Worm (Caenorhabditis elegans) whole organism, young adult: ENCODE data around the gene srw-85.

ENCODE experiments used
- F10E7.11 ChIP-seq: sonication (generic microtip); optimal IDR thresholded peaks from 2 replicates; lab custom pipeline; 2017; ENCODE audit warnings: mild to moderate bottlenecking, missing genetic modification characterization, moderate library complexity, missing compliant biosample characterization
- F22D6.2 ChIP-seq: sonication (generic microtip); optimal IDR thresholded peaks from 2 replicates; lab custom pipeline; 2016; ENCODE audit warnings: mild to moderate bottlenecking, missing genetic modification characterization, missing compliant biosample characterization
- F52B5.7 ChIP-seq: sonication (generic microtip); optimal IDR thresholded peaks from 2 replicates; lab custom pipeline; 2016; ENCODE audit warnings: mild to moderate bottlenecking, missing genetic modification characterization, missing compliant biosample characterization
- F57A8.1 ChIP-seq: fragments of 200-800 bp; sonication (Bioruptor generic); optimal IDR thresholded peaks from 2 replicates; lab custom pipeline; 2018; ENCODE audit warnings: mild to moderate bottlenecking, missing genetic modification characterization, moderate library complexity, missing compliant biosample characterization
- K12H6.12 ChIP-seq: fragments of 200-800 bp; sonication (Bioruptor generic); optimal IDR thresholded peaks from 2 replicates; lab custom pipeline; 2018; ENCODE audit warnings: mild to moderate bottlenecking, missing genetic modification characterization, missing compliant biosample characterization
- T07F8.4 ChIP-seq: sonication (generic microtip); optimal IDR thresholded peaks from 2 replicates; lab custom pipeline; 2016; ENCODE audit warnings: mild to moderate bottlenecking, missing genetic modification characterization, moderate library complexity, missing compliant biosample characterization
- T26A5.8 ChIP-seq: sonication (generic microtip); optimal IDR thresholded peaks from 2 replicates; lab custom pipeline; 2016; ENCODE audit warnings: missing genetic modification characterization, missing compliant biosample characterization
- Y53G8AR.9 ChIP-seq: fragments of 200-800 bp; sonication (Bioruptor generic); conservative IDR thresholded peaks from 2 replicates; pipeline ENCODE4 v1.3.6; 2022; ENCODE audit warnings: missing genetic modification reagents, missing genetic modification characterization, missing compliant biosample characterization
- Y56A3A.18 ChIP-seq: fragments of 200-800 bp; sonication (Bioruptor generic); IDR thresholded peaks from 2 replicates; pipeline ENCODE4 v1.3.6; 2022; ENCODE audit warnings: missing genetic modification reagents, missing genetic modification characterization, missing compliant biosample characterization
- ama-1 ChIP-seq, 3 experiments: fragments of 150-350 bp in 1 of 3; sonication (generic microtip) in 2 of 3; optimal IDR thresholded peaks; 2 replicates each; lab custom pipeline; 2014 to 2018; ENCODE audit warnings: missing biosample characterization in 2 of 3, missing genetic modification characterization in 2 of 3, missing genetic modification reagents in 2 of 3
- aptf-2 ChIP-seq: fragments of 200-800 bp; sonication (Bioruptor generic); conservative IDR thresholded peaks from 2 replicates; pipeline ENCODE4 v1.3.6; 2022; ENCODE audit warnings: missing genetic modification reagents, missing genetic modification characterization, missing compliant biosample characterization
- aptf-3 ChIP-seq: fragments of 200-800 bp; sonication (Bioruptor generic); IDR thresholded peaks from 2 replicates; pipeline ENCODE4 v1.3.6; 2022; ENCODE audit warnings: missing genetic modification characterization, missing compliant biosample characterization
- atf-7 ChIP-seq: sonication (generic microtip); optimal IDR thresholded peaks from 2 replicates; lab custom pipeline; 2017; ENCODE audit warnings: mild to moderate bottlenecking, missing genetic modification characterization, missing compliant biosample characterization
- athp-1 ChIP-seq: sonication (generic microtip); optimal IDR thresholded peaks from 2 replicates; lab custom pipeline; 2017; ENCODE audit warnings: mild to moderate bottlenecking, missing genetic modification characterization, missing compliant biosample characterization
- attf-3 ChIP-seq: fragments of 200-800 bp; sonication (Bioruptor generic); conservative IDR thresholded peaks from 2 replicates; pipeline ENCODE4 v1.3.6; 2022; ENCODE audit warnings: missing genetic modification reagents, missing genetic modification characterization, missing compliant biosample characterization
- ceh-27 ChIP-seq: fragments of 200-800 bp; sonication (Bioruptor generic); optimal IDR thresholded peaks from 2 replicates; lab custom pipeline; 2018; ENCODE audit warnings: mild to moderate bottlenecking, missing genetic modification characterization, moderate library complexity, missing compliant biosample characterization
- ceh-58 ChIP-seq: fragments of 200-800 bp; sonication (Bioruptor generic); IDR thresholded peaks from 2 replicates; pipeline ENCODE4 v1.3.6; 2022; ENCODE audit warnings: missing genetic modification characterization, missing compliant biosample characterization
- die-1 ChIP-seq: sonication (generic microtip); optimal IDR thresholded peaks from 2 replicates; lab custom pipeline; 2016; ENCODE audit warnings: missing genotype, mild to moderate bottlenecking, missing genetic modification characterization, missing compliant biosample characterization
- dpl-1 ChIP-seq: fragments of 150-350 bp; optimal IDR thresholded peaks from 2 replicates; lab custom pipeline; 2014; ENCODE audit warnings: missing biosample characterization, missing genetic modification reagents, missing genetic modification characterization
- efl-1 ChIP-seq: fragments of 150-350 bp; optimal IDR thresholded peaks from 2 replicates; lab custom pipeline; 2014; ENCODE audit warnings: missing biosample characterization, missing genetic modification reagents, missing genetic modification characterization
- ets-4 ChIP-seq: fragments of 200-800 bp; sonication (Bioruptor generic); optimal IDR thresholded peaks from 2 replicates; lab custom pipeline; 2018; ENCODE audit warnings: mild to moderate bottlenecking, missing genetic modification characterization, missing compliant biosample characterization
- hrde-1 ChIP-seq: sonication (generic microtip); optimal IDR thresholded peaks from 2 replicates; lab custom pipeline; 2016; ENCODE audit warnings: missing genetic modification characterization, mild to moderate bottlenecking, missing compliant biosample characterization, moderate library complexity, missing genotype, missing genetic modification reagents, borderline replicate concordance
- lag-1 ChIP-seq: fragments of 200-800 bp; sonication (Bioruptor generic); IDR thresholded peaks from 2 replicates; pipeline ENCODE4 v1.3.6; 2022; ENCODE audit warnings: missing genetic modification reagents, missing genetic modification characterization, missing compliant biosample characterization
- let-526 ChIP-seq: fragments of 200-800 bp; sonication (Bioruptor generic); IDR thresholded peaks from 2 replicates; pipeline ENCODE4 v1.3.6; 2022; ENCODE audit warnings: missing genetic modification reagents, missing genetic modification characterization, missing compliant biosample characterization
- lin-26 ChIP-seq: fragments of 200-800 bp; sonication (Bioruptor generic); IDR thresholded peaks from 2 replicates; pipeline ENCODE4 v1.3.6; 2022; ENCODE audit warnings: missing genetic modification reagents, missing genetic modification characterization, missing compliant biosample characterization
- lin-35 ChIP-seq, 3 experiments: fragments of 150-350 bp in 2 of 3; sonication (generic microtip) in 1 of 3; optimal IDR thresholded peaks; 2 replicates each; lab custom pipeline; 2014 to 2018; ENCODE audit warnings: missing biosample characterization in 3 of 3, missing genetic modification characterization in 3 of 3, missing genetic modification reagents in 3 of 3
- lin-40 ChIP-seq: sonication (generic microtip); optimal IDR thresholded peaks from 2 replicates; lab custom pipeline; 2016; ENCODE audit warnings: missing genetic modification characterization, mild to moderate bottlenecking, missing compliant biosample characterization, missing genotype, missing genetic modification reagents
- nhr-27 ChIP-seq: fragments of 200-800 bp; sonication (Bioruptor generic); optimal IDR thresholded peaks from 2 replicates; lab custom pipeline; 2018; ENCODE audit warnings: mild to moderate bottlenecking, missing genetic modification characterization, moderate library complexity, missing compliant biosample characterization
- nhr-80 ChIP-seq: sonication (generic microtip); optimal IDR thresholded peaks from 2 replicates; lab custom pipeline; 2016; ENCODE audit warnings: missing genetic modification characterization, missing compliant biosample characterization
- pbrm-1 ChIP-seq: fragments of 200-800 bp; sonication (Bioruptor generic); IDR thresholded peaks from 2 replicates; pipeline ENCODE4 v1.3.6; 2022; ENCODE audit warnings: missing genetic modification reagents, missing genetic modification characterization, missing compliant biosample characterization
- rec-8 ChIP-seq, 2 experiments: sonication (generic microtip); optimal IDR thresholded peaks; 2 replicates each; lab custom pipeline; 2016; ENCODE audit warnings: mild to moderate bottlenecking in 2 of 2, missing genetic modification characterization in 2 of 2, missing genetic modification reagents in 2 of 2, missing genotype in 2 of 2, missing biosample characterization in 1 of 2, missing compliant biosample characterization in 1 of 2, moderate library complexity in 1 of 2
- repo-1 ChIP-seq: sonication (generic microtip); optimal IDR thresholded peaks from 2 replicates; lab custom pipeline; 2017; ENCODE audit warnings: mild to moderate bottlenecking, missing genetic modification characterization, missing compliant biosample characterization
- sdz-38 ChIP-seq: sonication (generic microtip); optimal IDR thresholded peaks from 2 replicates; lab custom pipeline; 2016; ENCODE audit warnings: missing genotype, missing genetic modification characterization, missing compliant biosample characterization
- sea-2 ChIP-seq: fragments of 200-800 bp; sonication (Bioruptor generic); IDR thresholded peaks from 2 replicates; pipeline ENCODE4 v1.3.6; 2022; ENCODE audit warnings: missing genetic modification characterization, missing compliant biosample characterization
- snpc-1.3 ChIP-seq: sonication (generic microtip); optimal IDR thresholded peaks from 2 replicates; lab custom pipeline; 2017; ENCODE audit warnings: missing genetic modification characterization, mild to moderate bottlenecking, missing compliant biosample characterization, antibody characterized with exemption, moderate library complexity, missing genotype, missing genetic modification reagents; ENCODE audit not compliant: insufficient read depth
- snpc-4 ChIP-seq, 5 experiments: fragments of 150-350 bp in 1 of 5; sonication (generic microtip) in 4 of 5; optimal IDR thresholded peaks; 2 replicates each; lab custom pipeline; 2014 to 2018; ENCODE audit warnings: missing genetic modification characterization in 5 of 5, missing biosample characterization in 3 of 5, antibody characterized with exemption in 2 of 5, mild to moderate bottlenecking in 2 of 5, missing compliant biosample characterization in 2 of 5, missing genotype in 2 of 5, moderate library complexity in 2 of 5, missing genetic modification reagents in 1 of 5
- tbp1 ChIP-seq: fragments of 200-800 bp; sonication (Bioruptor generic); optimal IDR thresholded peaks from 2 replicates; lab custom pipeline; 2018; ENCODE audit warnings: mild to moderate bottlenecking, missing genetic modification characterization, missing compliant biosample characterization
- zim-3 ChIP-seq: sonication (generic microtip); optimal IDR thresholded peaks from 2 replicates; lab custom pipeline; 2017; ENCODE audit warnings: mild to moderate bottlenecking, missing genetic modification characterization, moderate library complexity, missing compliant biosample characterization
- ztf-18 ChIP-seq: sonication (generic microtip); optimal IDR thresholded peaks from 2 replicates; lab custom pipeline; 2016; ENCODE audit warnings: missing genotype, mild to moderate bottlenecking, missing genetic modification characterization, missing compliant biosample characterization
- ztf-26 ChIP-seq: sonication (generic microtip); optimal IDR thresholded peaks from 2 replicates; lab custom pipeline; 2017; ENCODE audit warnings: missing genetic modification characterization, missing compliant biosample characterization

The srw-85 gene

DNA sequence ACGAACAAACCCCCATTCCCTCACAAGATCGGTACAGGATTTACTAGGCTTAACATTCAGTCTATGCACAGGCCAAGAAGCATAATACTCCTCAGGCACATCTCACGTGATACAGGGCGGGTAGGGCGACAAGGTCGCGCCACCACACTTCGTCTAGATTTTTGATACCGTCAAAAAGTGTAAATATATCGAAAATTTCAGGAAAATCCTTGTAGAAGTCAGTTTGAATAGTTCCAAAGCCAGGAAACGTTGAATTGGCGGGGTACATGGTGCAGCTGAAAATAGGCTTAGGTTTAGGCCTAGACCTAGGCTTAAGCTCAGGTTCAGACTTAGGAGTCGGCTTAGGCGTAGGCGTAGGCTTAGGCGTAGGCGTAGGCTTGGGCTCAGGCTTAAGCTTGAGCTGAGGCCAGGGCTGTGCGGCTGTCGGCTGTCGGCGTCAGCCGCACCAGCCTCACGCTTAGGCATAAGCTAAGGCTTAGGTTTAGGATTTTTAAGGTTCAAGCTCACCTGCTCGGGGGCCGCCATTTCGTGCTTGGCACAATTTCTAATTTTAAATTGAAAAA is 504 bp downstream of the srw-85 start (continued):
- TF ChIP-seq sea-2 (GFP tag; lab: Robert Waterston, UW) (peak; percentile 67; the same call in 1 of the 2 replicates), snpc-4 (GFP tag; optimal IDR thresholded peaks at IDR 0.05; lab: Kevin White, UChicago) (no peak), snpc-4 (tag; optimal IDR thresholded peaks at IDR 0.05; lab: Kevin White, UChicago) (no peak), rec-8 (tag; optimal IDR thresholded peaks at IDR 0.05; lab: Kevin White, UChicago) (no peak), hrde-1 (tag; lab: Kevin White, UChicago) (no peak), lin-35 (GFP tag; optimal IDR thresholded peaks at IDR 0.05; lab: Kevin White, UChicago) (no peak)

ce11 chrV:19429605-19430004 is 1.3 kb downstream of the srw-85 start:
- TF ChIP-seq ceh-27 (GFP tag; lab: Kevin White, UChicago): no peak
- TF ChIP-seq sdz-38 (tag; lab: Kevin White, UChicago): no peak
- no peak for TF ChIP-seq nhr-80
- TF ChIP-seq F57A8.1 (GFP tag; lab: Kevin White, UChicago): no peak
- TF ChIP-seq T07F8.4 (tag; lab: Kevin White, UChicago): no peak

DNA sequence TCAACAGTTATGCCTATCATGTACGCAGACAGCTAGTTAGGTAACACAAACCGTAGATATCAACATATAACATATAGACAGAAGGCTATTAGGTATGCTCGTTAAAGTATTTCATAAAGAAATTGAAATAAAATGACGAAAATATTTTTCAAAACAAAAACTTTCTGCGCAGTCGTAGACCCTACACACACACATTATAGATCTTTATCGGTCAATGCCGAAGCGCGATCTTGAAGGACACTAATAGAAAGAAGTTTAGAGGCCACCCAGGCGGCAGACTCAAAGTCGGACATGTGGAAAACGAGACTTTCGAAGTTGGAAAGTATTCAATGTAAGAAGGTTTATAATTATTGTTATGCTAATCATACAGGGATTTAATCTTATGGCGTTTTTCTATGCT is 2.0 kb downstream of the srw-85 start:
- TF ChIP-seq F52B5.7 (tag; lab: Kevin White, UChicago): no peak
- no peak for TF ChIP-seq die-1 (tag; lab: Kevin White, UChicago)
- no peak for TF ChIP-seq F10E7.11 (tag; lab: Kevin White, UChicago)
- no peak for TF ChIP-seq tbp1 (GFP tag; lab: Kevin White, UChicago)
- TF ChIP-seq sdz-38 (tag; lab: Kevin White, UChicago): no peak
- no peak for TF ChIP-seq Y56A3A.18 (GFP tag; lab: Robert Waterston, UW)
- no peak for TF ChIP-seq pbrm-1 (GFP tag; lab: Robert Waterston, UW)
- TF ChIP-seq lag-1 (GFP tag; lab: Robert Waterston, UW): no peak
- no peak for TF ChIP-seq F22D6.2 (tag; lab: Kevin White, UChicago)
- TF ChIP-seq athp-1: no peak
- no peak for TF ChIP-seq let-526 (GFP tag; lab: Robert Waterston, UW)
- no peak for TF ChIP-seq ztf-18 (tag; lab: Kevin White, UChicago)
- TF ChIP-seq attf-3 (GFP tag; lab: Robert Waterston, UW): no peak
- TF ChIP-seq ceh-58 (GFP tag; lab: Robert Waterston, UW): no peak
- no peak for TF ChIP-seq aptf-2 (GFP tag; lab: Robert Waterston, UW)
- no peak for TF ChIP-seq ztf-26
- no peak for TF ChIP-seq Y53G8AR.9 (GFP tag; lab: Robert Waterston, UW)
- TF ChIP-seq aptf-3 (GFP tag; lab: Robert Waterston, UW): no peak
- TF ChIP-seq T26A5.8 (tag; lab: Kevin White, UChicago): no peak
- TF ChIP-seq dpl-1 (GFP tag; lab: Kevin White, UChicago): no peak
- TF ChIP-seq, all 124 proteins: peak for 0

ce11 chrV:19428097-19428496 is 2.8 kb downstream of the srw-85 start:
- TF ChIP-seq ets-4: no peak
- no peak for TF ChIP-seq snpc-1.3
- TF ChIP-seq hrde-1 (tag; lab: Kevin White, UChicago): no peak
- TF ChIP-seq atf-7 (tag; lab: Kevin White, UChicago): no peak
- TF ChIP-seq zim-3 (tag; lab: Kevin White, UChicago): peak; percentile 0
- no peak for TF ChIP-seq aptf-2 (GFP tag; lab: Robert Waterston, UW)
- TF ChIP-seq nhr-80: no peak
- TF ChIP-seq efl-1: no peak
- TF ChIP-seq attf-3 (GFP tag; lab: Robert Waterston, UW): no peak
- TF ChIP-seq lin-40: no peak
- TF ChIP-seq nhr-27: no peak
- TF ChIP-seq pbrm-1 (GFP tag; lab: Robert Waterston, UW): no peak
- TF ChIP-seq lin-26: 0 out of 2 replicates have a peak, but pooled peaks have one; percentile 26
- TF ChIP-seq ama-1 (optimal IDR thresholded peaks at IDR 0.05; lab: Kevin White, UChicago): no peak
- TF ChIP-seq ama-1 (GFP tag; optimal IDR thresholded peaks at IDR 0.05; lab: Kevin White, UChicago): no peak
- no peak for TF ChIP-seq die-1 (tag; lab: Kevin White, UChicago)
- no peak for TF ChIP-seq repo-1 (tag; lab: Kevin White, UChicago)
- no peak for TF ChIP-seq K12H6.12
